Fruit fly (Drosophila melanogaster) whole organism, embryonic: ENCODE results near the gene Bacc.

Experiments
- Bgb ChIP-seq: fragments of 200-800 bp; sonication (Bioruptor generic); IDR thresholded peaks from 2 replicates; pipeline ENCODE4 v1.3.6; 2022; ENCODE audit warnings: missing biosample characterization, missing genetic modification characterization; ENCODE audit not compliant: partially characterized antibody
- CG10267 ChIP-seq: fragments of 200-800 bp; sonication (Bioruptor generic); optimal IDR thresholded peaks from 2 replicates; lab custom pipeline; 2018; ENCODE audit warnings: missing biosample characterization, mild to moderate bottlenecking, missing genetic modification characterization, moderate library complexity
- CG10543 ChIP-seq: fragments of 200-800 bp; sonication (Bioruptor generic); optimal IDR thresholded peaks from 3 replicates; lab custom pipeline; 2017; ENCODE audit warnings: missing biosample characterization, mild to moderate bottlenecking, missing genetic modification characterization, moderate library complexity
- CG10565 ChIP-seq: fragments of 200-800 bp; sonication (Bioruptor generic); optimal IDR thresholded peaks from 3 replicates; lab custom pipeline; 2016; ENCODE audit warnings: missing biosample characterization, mild to moderate bottlenecking, missing genetic modification characterization
- CG10979 ChIP-seq: fragments of 200-800 bp; sonication (Bioruptor generic); optimal IDR thresholded peaks from 2 replicates; lab custom pipeline; 2018; ENCODE audit warnings: missing biosample characterization, mild to moderate bottlenecking, missing genetic modification characterization, moderate library complexity
- CG12769 ChIP-seq: fragments of 200-800 bp; sonication (Bioruptor generic); optimal IDR thresholded peaks from 2 replicates; lab custom pipeline; 2019; ENCODE audit warnings: missing biosample characterization, mild to moderate bottlenecking, missing genetic modification characterization, moderate library complexity
- CG14860 ChIP-seq: fragments of 200-800 bp; sonication (Bioruptor generic); IDR thresholded peaks from 3 replicates; pipeline ENCODE4 v1.3.6; 2022; ENCODE audit warnings: missing biosample characterization, missing genetic modification characterization; ENCODE audit not compliant: partially characterized antibody
- CG3407 ChIP-seq: fragments of 200-800 bp; sonication (Bioruptor generic); optimal IDR thresholded peaks from 2 replicates; lab custom pipeline; 2018; ENCODE audit warnings: missing biosample characterization, mild to moderate bottlenecking, missing genetic modification characterization
- CG3995 ChIP-seq: fragments of 200-800 bp; sonication (Bioruptor generic); optimal IDR thresholded peaks from 3 replicates; lab custom pipeline; 2016; ENCODE audit warnings: missing biosample characterization, missing genetic modification characterization
- CG4404 ChIP-seq: fragments of 200-800 bp; sonication (Bioruptor generic); IDR thresholded peaks from 2 replicates; pipeline ENCODE4 v1.3.6; 2022; ENCODE audit warnings: missing biosample characterization, missing genetic modification characterization
- CG5180 ChIP-seq: fragments of 200-800 bp; sonication (Bioruptor generic); optimal IDR thresholded peaks from 3 replicates; lab custom pipeline; 2017; ENCODE audit warnings: missing biosample characterization, missing genetic modification characterization, mild to moderate bottlenecking, moderate library complexity, missing genetic modification reagents
- CG6791 ChIP-seq: fragments of 200-800 bp; sonication (Bioruptor generic); IDR thresholded peaks from 3 replicates; pipeline ENCODE4 v1.3.6; 2022; ENCODE audit warnings: missing biosample characterization, missing genetic modification characterization; ENCODE audit not compliant: partially characterized antibody
- CG7987 ChIP-seq: fragments of 200-800 bp; sonication (Bioruptor generic); optimal IDR thresholded peaks from 2 replicates; lab custom pipeline; 2018; ENCODE audit warnings: missing biosample characterization, mild to moderate bottlenecking, missing genetic modification characterization, moderate library complexity
- CG8924 ChIP-seq: fragments of 200-800 bp; optimal IDR thresholded peaks from 3 replicates; lab custom pipeline; 2019; ENCODE audit warnings: missing biosample characterization, mild to moderate bottlenecking, missing genetic modification characterization, moderate library complexity
- CG9727 ChIP-seq: fragments of 200-800 bp; sonication (Bioruptor generic); optimal IDR thresholded peaks from 3 replicates; lab custom pipeline; 2017; ENCODE audit warnings: missing biosample characterization, mild to moderate bottlenecking, missing genetic modification characterization
- CG9817 ChIP-seq: fragments of 200-800 bp; sonication (Bioruptor generic); optimal IDR thresholded peaks from 2 replicates; lab custom pipeline; 2018; ENCODE audit warnings: missing biosample characterization, mild to moderate bottlenecking, missing genetic modification characterization, moderate library complexity
- Chrac-16 ChIP-seq: fragments of 200-800 bp; sonication (Bioruptor generic); optimal IDR thresholded peaks from 3 replicates; lab custom pipeline; 2016; ENCODE audit warnings: missing biosample characterization, missing genetic modification characterization
- Deaf1 ChIP-seq: fragments of 200-800 bp; optimal IDR thresholded peaks from 3 replicates; lab custom pipeline; 2019; ENCODE audit warnings: missing biosample characterization, mild to moderate bottlenecking, missing genetic modification characterization, moderate library complexity
- E2f2 ChIP-seq: fragments of 200-800 bp; sonication (Bioruptor generic); IDR thresholded peaks from 2 replicates; pipeline ENCODE4 v1.3.6; 2022; ENCODE audit warnings: missing biosample characterization, missing genetic modification characterization
- ERR ChIP-seq: fragments of 200-800 bp; sonication (Bioruptor generic); optimal IDR thresholded peaks from 2 replicates; lab custom pipeline; 2016; ENCODE audit warnings: missing biosample characterization, missing genetic modification characterization
- Eip74EF ChIP-seq, 2 experiments: fragments of 200-800 bp in 1 of 2; fragments of >200 bp in 1 of 2; sonication (Bioruptor generic) in 1 of 2; optimal IDR thresholded peaks; 2 replicates each; lab custom pipeline; 2017 to 2019; ENCODE audit warnings: missing biosample characterization in 2 of 2, missing genetic modification characterization in 2 of 2, mild to moderate bottlenecking in 1 of 2, moderate library complexity in 1 of 2
- Elba2 ChIP-seq: fragments of 200-800 bp; sonication (Bioruptor generic); optimal IDR thresholded peaks from 3 replicates; lab custom pipeline; 2016; ENCODE audit warnings: missing biosample characterization, missing genetic modification characterization
- Ets65A ChIP-seq: fragments of 200-800 bp; sonication (Bioruptor generic); peaks from one replicate; lab custom pipeline; 2016; ENCODE audit warnings: missing biosample characterization, missing genetic modification characterization
- HLH54F ChIP-seq: fragments of 200-800 bp; sonication (Bioruptor generic); optimal IDR thresholded peaks from 3 replicates; lab custom pipeline; 2016; ENCODE audit warnings: missing biosample characterization, missing genetic modification characterization
- Hey ChIP-seq: fragments of 200-800 bp; sonication (Bioruptor generic); optimal IDR thresholded peaks from 3 replicates; lab custom pipeline; 2018; ENCODE audit warnings: missing biosample characterization, mild to moderate bottlenecking, missing genetic modification characterization
- Jarid2 ChIP-seq: fragments of 200-800 bp; sonication (Bioruptor generic); optimal IDR thresholded peaks from 3 replicates; lab custom pipeline; 2017; ENCODE audit warnings: mild to moderate bottlenecking, missing biosample characterization, missing genetic modification reagents, missing genetic modification characterization
- MESR4 ChIP-seq: fragments of 200-800 bp; sonication (Bioruptor generic); optimal IDR thresholded peaks from 2 replicates; lab custom pipeline; 2018; ENCODE audit warnings: missing biosample characterization, mild to moderate bottlenecking, missing genetic modification characterization, moderate library complexity
- Mrtf ChIP-seq: fragments of 200-800 bp; sonication (Bioruptor generic); IDR thresholded peaks from 3 replicates; pipeline ENCODE4 v1.3.6; 2022; ENCODE audit warnings: missing biosample characterization, missing genetic modification characterization
- Vsx1 ChIP-seq: fragments of 200-800 bp; sonication (Bioruptor generic); optimal IDR thresholded peaks from 2 replicates; lab custom pipeline; 2017; ENCODE audit warnings: missing biosample characterization, mild to moderate bottlenecking, missing genetic modification characterization, missing genetic modification reagents
- chinmo ChIP-seq: fragments of 200-800 bp; sonication (Bioruptor generic); IDR thresholded peaks from 4 replicates; pipeline ENCODE4 v1.3.6; 2022; ENCODE audit warnings: missing biosample characterization, missing genetic modification characterization; ENCODE audit not compliant: partially characterized antibody
- dati ChIP-seq: fragments of 200-800 bp; sonication (Bioruptor generic); IDR thresholded peaks from 2 replicates; pipeline ENCODE4 v1.3.6; 2022; ENCODE audit warnings: missing biosample characterization, missing genetic modification characterization
- ewg ChIP-seq: fragments of 200-800 bp; sonication (Bioruptor generic); optimal IDR thresholded peaks from 3 replicates; lab custom pipeline; 2017; ENCODE audit warnings: mild to moderate bottlenecking, missing biosample characterization, missing genetic modification reagents, missing genetic modification characterization
- gcm2 ChIP-seq: fragments of 200-800 bp; sonication (Bioruptor generic); optimal IDR thresholded peaks from 2 replicates; lab custom pipeline; 2016; ENCODE audit warnings: missing biosample characterization, missing genetic modification characterization
- gro ChIP-seq: fragments of 200-800 bp; sonication (Bioruptor generic); optimal IDR thresholded peaks from 2 replicates; lab custom pipeline; 2016; ENCODE audit warnings: missing biosample characterization, missing genetic modification characterization
- knrl ChIP-seq: fragments of 200-800 bp; sonication (Bioruptor generic); IDR thresholded peaks from 3 replicates; pipeline ENCODE4 v1.3.6; 2022; ENCODE audit warnings: missing biosample characterization, missing genetic modification characterization; ENCODE audit not compliant: partially characterized antibody
- mam ChIP-seq: fragments of 200-800 bp; sonication (Bioruptor generic); optimal IDR thresholded peaks from 3 replicates; lab custom pipeline; 2016; ENCODE audit warnings: missing biosample characterization, missing genetic modification characterization
- nom ChIP-seq: fragments of 200-800 bp; sonication (Bioruptor generic); optimal IDR thresholded peaks from 2 replicates; lab custom pipeline; 2017; ENCODE audit warnings: missing biosample characterization, missing genetic modification characterization, mild to moderate bottlenecking, moderate library complexity, missing genetic modification reagents
- pnt ChIP-seq: fragments of 200-800 bp; sonication (Bioruptor generic); optimal IDR thresholded peaks from 3 replicates; lab custom pipeline; 2016; ENCODE audit warnings: missing biosample characterization, missing genetic modification characterization
- prd ChIP-seq, 3 experiments: fragments of >200 bp in 2 of 3; fragments of 200-800 bp in 1 of 3; sonication (Bioruptor generic) in 1 of 3; optimal IDR thresholded peaks in 2 of 3; IDR thresholded peaks in 1 of 3; 2 replicates in 2 of 3; 3 replicates in 1 of 3; pipeline versions ENCODE4 v1.3.6 to Lab custom; 2017 to 2022; ENCODE audit warnings: missing biosample characterization in 1 of 3, missing genetic modification characterization in 1 of 3
- pzg ChIP-seq: fragments of 200-800 bp; sonication (Bioruptor generic); optimal IDR thresholded peaks from 3 replicates; lab custom pipeline; 2018; ENCODE audit warnings: missing biosample characterization, mild to moderate bottlenecking, missing genetic modification characterization, moderate library complexity
- scrt ChIP-seq: fragments of 200-800 bp; sonication (Bioruptor generic); optimal IDR thresholded peaks from 2 replicates; lab custom pipeline; 2018; ENCODE audit warnings: missing biosample characterization, mild to moderate bottlenecking, missing genetic modification characterization, moderate library complexity
- sens ChIP-seq: fragments of 200-800 bp; sonication (Bioruptor generic); peaks from one replicate; lab custom pipeline; 2016; ENCODE audit warnings: missing biosample characterization, missing genetic modification characterization
- shn ChIP-seq: fragments of 200-800 bp; sonication (Bioruptor generic); optimal IDR thresholded peaks from 3 replicates; lab custom pipeline; 2016; ENCODE audit warnings: missing biosample characterization, missing genetic modification characterization
- sug ChIP-seq: fragments of 200-800 bp; optimal IDR thresholded peaks from 2 replicates; lab custom pipeline; 2019; ENCODE audit warnings: missing biosample characterization, mild to moderate bottlenecking, missing genetic modification characterization, moderate library complexity
- vnd ChIP-seq: fragments of 200-800 bp; sonication (Bioruptor generic); IDR thresholded peaks from 3 replicates; pipeline ENCODE4 v1.3.6; 2022; ENCODE audit warnings: missing biosample characterization, missing genetic modification characterization; ENCODE audit not compliant: partially characterized antibody
- wdn ChIP-seq: fragments of 200-800 bp; sonication (Bioruptor generic); IDR thresholded peaks from 2 replicates; pipeline ENCODE4 v1.3.6; 2022; ENCODE audit warnings: missing biosample characterization, missing genetic modification characterization
- zfh1 ChIP-seq: fragments of 200-800 bp; sonication (Bioruptor generic); IDR thresholded peaks from 3 replicates; pipeline ENCODE4 v1.3.6; 2022; ENCODE audit warnings: missing biosample characterization, missing genetic modification characterization

Bacc gene

DNA sequence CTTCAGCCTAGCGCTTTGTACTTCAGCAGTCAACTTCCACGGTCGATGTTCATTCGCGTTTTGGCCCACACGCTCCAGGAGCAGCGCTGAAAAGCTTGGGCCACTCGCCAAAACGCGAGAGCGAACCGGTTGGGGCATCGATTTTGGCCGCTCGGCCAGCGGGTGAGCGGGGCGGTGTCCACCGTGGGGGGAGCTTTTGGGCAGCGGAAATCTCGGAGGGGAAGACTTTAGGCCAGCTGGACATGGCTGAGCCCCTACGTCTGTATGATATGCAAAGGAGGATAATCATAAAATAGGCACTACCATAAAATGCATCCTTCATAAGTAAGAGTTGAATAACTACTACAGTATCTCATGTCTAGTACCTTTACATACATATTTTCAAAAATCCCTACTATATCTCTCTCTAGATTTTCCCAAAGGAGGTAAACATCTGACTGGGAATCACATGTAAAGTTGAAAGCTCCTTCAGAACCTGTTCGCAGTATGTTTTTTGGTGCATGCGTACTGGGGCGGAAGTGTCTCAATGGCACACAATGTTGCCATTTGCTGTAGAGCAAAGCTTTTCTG, 47.7 kb downstream of the Bacc start, which contains the start of gene Syt1 (continued):
- TF ChIP-seq CG8924 (tag; lab: Kevin White, UChicago) (no peak), CG9817 (no peak), prd (optimal IDR thresholded peaks at IDR 0.05; lab: Kevin White, UChicago) (no peak), prd (GFP tag; IDR thresholded peaks at IDR 0.05; lab: Robert Waterston, UW) (no peak), pnt (GFP tag; lab: Kevin White, UChicago) (no peak), MESR4 (no peak), Elba2 (GFP tag; lab: Kevin White, UChicago) (no peak), scrt (GFP tag; lab: Kevin White, UChicago) (no peak), mam (GFP tag; lab: Kevin White, UChicago) (no peak), HLH54F (no peak), pzg (no peak), Chrac-16 (GFP tag; lab: Kevin White, UChicago) (no peak), wdn (GFP tag; lab: Robert Waterston, UW) (no peak), CG9727 (no peak), Ets65A (GFP tag; lab: Kevin White, UChicago) (peak; percentile 84), CG3407 (no peak), knrl (GFP tag; lab: Robert Waterston, UW) (no peak), CG6791 (GFP tag; lab: Robert Waterston, UW) (no peak), CG10267 (tag; lab: Kevin White, UChicago) (no peak), ERR (GFP tag; lab: Kevin White, UChicago) (no peak), Mrtf (GFP tag; lab: Robert Waterston, UW) (no peak), CG5180 (GFP tag; lab: Kevin White, UChicago) (no peak), Eip74EF (GFP tag; optimal IDR thresholded peaks at IDR 0.05; lab: Kevin White, UChicago) (no peak), Jarid2 (GFP tag; lab: Kevin White, UChicago) (no peak), zfh1 (GFP tag; lab: Robert Waterston, UW) (no peak), shn (GFP tag; lab: Kevin White, UChicago) (no peak), dati (GFP tag; lab: Robert Waterston, UW) (no peak), E2f2 (GFP tag; lab: Robert Waterston, UW) (no peak), Hey (tag; lab: Kevin White, UChicago) (no peak), CG4404 (no peak), gcm2 (GFP tag; lab: Kevin White, UChicago) (no peak), CG10979 (no peak), nom (no peak)
- TF ChIP-seq, all 482 proteins: peak for 26

DNA sequence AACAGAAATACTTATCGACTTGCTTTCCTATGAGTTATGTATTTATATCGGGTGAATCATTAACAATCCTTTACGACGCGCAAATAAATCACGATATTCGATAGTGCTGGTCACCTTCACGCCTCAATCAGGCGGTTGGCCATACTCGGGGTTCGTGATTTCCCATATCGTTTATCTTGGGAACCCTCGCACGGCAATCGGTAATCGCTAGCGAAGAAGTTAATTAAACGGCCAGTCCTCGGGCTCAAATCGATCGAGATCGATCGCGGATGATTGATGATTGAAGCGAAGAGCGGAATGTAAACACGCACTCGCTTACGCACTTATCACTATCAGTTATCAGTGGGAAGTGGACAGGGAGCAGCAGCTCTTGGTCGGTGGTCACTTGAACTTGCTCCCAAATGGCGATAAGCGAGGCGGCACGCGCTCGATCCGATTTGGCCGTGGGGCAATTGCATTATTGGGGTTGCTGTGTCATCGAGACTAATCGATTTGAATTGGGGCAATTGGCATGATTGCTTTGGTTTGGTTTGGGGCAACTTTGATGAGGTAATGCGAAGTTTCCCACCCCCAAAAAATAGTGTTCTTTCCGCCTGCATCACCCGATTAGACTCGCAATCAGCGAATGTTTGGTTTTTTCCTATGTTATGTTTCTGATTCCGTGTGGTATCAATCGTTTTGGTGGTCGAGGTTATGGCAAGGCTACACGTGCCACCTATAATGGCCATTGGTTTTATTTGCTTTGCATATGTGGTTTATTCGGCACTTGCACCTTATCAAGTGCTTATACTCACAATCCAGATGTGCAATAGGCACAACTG, 48.9 kb downstream of the Bacc start:
- no peak for TF ChIP-seq Elba2 (GFP tag; lab: Kevin White, UChicago)
- TF ChIP-seq wdn (GFP tag; lab: Robert Waterston, UW): no peak
- TF ChIP-seq Deaf1 (tag; lab: Kevin White, UChicago): peak; percentile 15
- 0 out of 2 replicates have a peak, but pooled peaks have one; percentile 18 for TF ChIP-seq Bgb
- no peak for TF ChIP-seq CG14860 (GFP tag; lab: Robert Waterston, UW)
- peak; percentile 66 for TF ChIP-seq CG3995 (GFP tag; lab: Kevin White, UChicago)
- peak; percentile 36 for TF ChIP-seq gro (GFP tag; lab: Kevin White, UChicago)
- no peak for TF ChIP-seq sens (GFP tag; lab: Kevin White, UChicago)
- TF ChIP-seq CG12769 (tag; lab: Kevin White, UChicago): peak; percentile 47
- no peak for TF ChIP-seq ewg (GFP tag; lab: Kevin White, UChicago)
- TF ChIP-seq CG7987 (GFP tag; lab: Kevin White, UChicago): peak; percentile 82
- TF ChIP-seq Hey (tag; lab: Kevin White, UChicago): peak; percentile 83
- peak; percentile 29 for TF ChIP-seq CG10543 (GFP tag; lab: Kevin White, UChicago)
- TF ChIP-seq vnd (GFP tag; lab: Robert Waterston, UW): no peak
- no peak for TF ChIP-seq prd (optimal IDR thresholded peaks at IDR 0.05; lab: Kevin White, UChicago)
- TF ChIP-seq prd (GFP tag; IDR thresholded peaks at IDR 0.05; lab: Robert Waterston, UW): no peak
- peak; percentile 34 for TF ChIP-seq Vsx1 (GFP tag; lab: Kevin White, UChicago)
- 0 out of 4 replicates have a peak, but pooled peaks have one; percentile 45 for TF ChIP-seq chinmo
- no peak for TF ChIP-seq CG10565 (GFP tag; lab: Kevin White, UChicago)
- peak; percentile 86 for TF ChIP-seq sug (tag; lab: Kevin White, UChicago)
